Worm (Caenorhabditis elegans) whole organism, L3 larva: ENCODE data around the gene nhr-101.

ENCODE experiments used
- R02D3.7 ChIP-seq: fragments of 150-350 bp; optimal IDR thresholded peaks from 2 replicates; lab custom pipeline; 2014; ENCODE audit warnings: missing biosample characterization, missing genetic modification characterization
- ZK546.5 ChIP-seq: sonication (generic microtip); optimal IDR thresholded peaks from 2 replicates; lab custom pipeline; 2017; ENCODE audit warnings: missing biosample characterization, missing genetic modification characterization
- aly-2 ChIP-seq: fragments of 150-350 bp; optimal IDR thresholded peaks from 2 replicates; lab custom pipeline; 2014; ENCODE audit warnings: missing biosample characterization, missing genetic modification characterization
- ama-1 ChIP-seq: fragments of 150-350 bp; optimal IDR thresholded peaks from 2 replicates; lab custom pipeline; 2018
- ceh-16 ChIP-seq: sonication (generic microtip); optimal IDR thresholded peaks from 2 replicates; lab custom pipeline; 2017; ENCODE audit warnings: missing biosample characterization, missing genetic modification characterization
- ceh-28 ChIP-seq: fragments of 150-350 bp; optimal IDR thresholded peaks from 2 replicates; lab custom pipeline; 2014; ENCODE audit warnings: missing biosample characterization, missing genetic modification reagents, missing genetic modification characterization
- ceh-82 ChIP-seq: fragments of 150-350 bp; optimal IDR thresholded peaks from 2 replicates; lab custom pipeline; 2014; ENCODE audit warnings: missing biosample characterization, missing genetic modification characterization
- ceh-9 ChIP-seq: sonication (generic microtip); optimal IDR thresholded peaks from 2 replicates; lab custom pipeline; 2018; ENCODE audit warnings: missing biosample characterization, missing genetic modification characterization
- daf-12 ChIP-seq: fragments of 150-350 bp; optimal IDR thresholded peaks from 2 replicates; lab custom pipeline; 2014; ENCODE audit warnings: missing biosample characterization, missing genetic modification reagents, missing genetic modification characterization
- egl-27 ChIP-seq: sonication (generic microtip); optimal IDR thresholded peaks from 4 replicates; lab custom pipeline; 2017; ENCODE audit warnings: missing biosample characterization, missing genetic modification reagents, missing genetic modification characterization
- egl-5 ChIP-seq: fragments of 150-350 bp; optimal IDR thresholded peaks from 2 replicates; lab custom pipeline; 2017; ENCODE audit warnings: missing biosample characterization, missing genetic modification reagents, missing genetic modification characterization, inconsistent platforms
- elt-1 ChIP-seq: fragments of 150-350 bp; optimal IDR thresholded peaks from 2 replicates; lab custom pipeline; 2014; ENCODE audit warnings: missing biosample characterization, missing genetic modification characterization
- elt-2 ChIP-seq: sonication (generic microtip); optimal IDR thresholded peaks from 2 replicates; lab custom pipeline; 2016; ENCODE audit warnings: missing genetic modification reagents, mild to moderate bottlenecking, missing genetic modification characterization, missing compliant biosample characterization
- elt-3 ChIP-seq, 3 experiments: fragments of 150-350 bp in 1 of 3; sonication (generic microtip) in 2 of 3; optimal IDR thresholded peaks; 2 replicates in 2 of 3; 4 replicates in 1 of 3; lab custom pipeline; 2014 to 2017; ENCODE audit warnings: missing biosample characterization in 3 of 3, missing genetic modification characterization in 3 of 3
- eor-1 ChIP-seq, 2 experiments: fragments of 150-350 bp; optimal IDR thresholded peaks; 2 replicates each; lab custom pipeline; 2014 to 2018; ENCODE audit warnings: missing biosample characterization in 2 of 2, missing genetic modification characterization in 2 of 2
- fkh-10 ChIP-seq: sonication (generic microtip); optimal IDR thresholded peaks from 2 replicates; lab custom pipeline; 2017; ENCODE audit warnings: missing biosample characterization, missing genetic modification reagents, missing genetic modification characterization
- fkh-2 ChIP-seq: fragments of 150-350 bp; optimal IDR thresholded peaks from 2 replicates; lab custom pipeline; 2014; ENCODE audit warnings: missing biosample characterization, missing genetic modification reagents, missing genetic modification characterization
- fos-1 ChIP-seq: fragments of 150-350 bp; optimal IDR thresholded peaks from 2 replicates; lab custom pipeline; 2014; ENCODE audit warnings: missing biosample characterization, missing genetic modification characterization
- hmg-11 ChIP-seq: sonication (generic microtip); optimal IDR thresholded peaks from 2 replicates; lab custom pipeline; 2016; ENCODE audit warnings: missing genetic modification characterization, missing compliant biosample characterization
- jun-1 ChIP-seq: fragments of 150-350 bp; optimal IDR thresholded peaks from 2 replicates; lab custom pipeline; 2014; ENCODE audit warnings: missing biosample characterization, missing genetic modification reagents, missing genetic modification characterization
- lin-15B ChIP-seq: fragments of 150-350 bp; optimal IDR thresholded peaks from 2 replicates; lab custom pipeline; 2014; ENCODE audit warnings: missing biosample characterization, missing genetic modification characterization
- lin-39 ChIP-seq: fragments of 150-350 bp; optimal IDR thresholded peaks from 2 replicates; lab custom pipeline; 2018; ENCODE audit warnings: missing biosample characterization, missing genetic modification reagents, missing genetic modification characterization
- lsy-12 ChIP-seq: sonication (generic microtip); optimal IDR thresholded peaks from 2 replicates; lab custom pipeline; 2016; ENCODE audit warnings: mild to moderate bottlenecking, missing genetic modification characterization, missing compliant biosample characterization
- mdl-1 ChIP-seq: fragments of 150-350 bp; optimal IDR thresholded peaks from 2 replicates; lab custom pipeline; 2014; ENCODE audit warnings: missing biosample characterization, missing genetic modification characterization
- mml-1 ChIP-seq: fragments of 150-350 bp; sonication (generic microtip); optimal IDR thresholded peaks from 3 replicates; lab custom pipeline; 2014; ENCODE audit warnings: missing biosample characterization, missing genetic modification characterization
- nfya-1 ChIP-seq: sonication (generic microtip); optimal IDR thresholded peaks from 2 replicates; lab custom pipeline; 2017; ENCODE audit warnings: missing genetic modification characterization, mild to moderate bottlenecking, missing compliant biosample characterization, antibody characterized with exemption, moderate library complexity; ENCODE audit not compliant: insufficient read depth
- nhr-11 ChIP-seq: fragments of 150-350 bp; optimal IDR thresholded peaks from 2 replicates; lab custom pipeline; 2014; ENCODE audit warnings: missing biosample characterization, missing genetic modification characterization
- nhr-12 ChIP-seq: fragments of 150-350 bp; optimal IDR thresholded peaks from 2 replicates; lab custom pipeline; 2014; ENCODE audit warnings: missing biosample characterization, missing genetic modification characterization
- nhr-23 ChIP-seq: fragments of 150-350 bp; optimal IDR thresholded peaks from 2 replicates; lab custom pipeline; 2014; ENCODE audit warnings: missing biosample characterization, missing genetic modification reagents, missing genetic modification characterization
- nhr-237 ChIP-seq: fragments of 150-350 bp; optimal IDR thresholded peaks from 2 replicates; lab custom pipeline; 2014; ENCODE audit warnings: missing biosample characterization, missing genetic modification characterization
- nhr-25 ChIP-seq: sonication (generic microtip); optimal IDR thresholded peaks from 2 replicates; lab custom pipeline; 2017; ENCODE audit warnings: missing biosample characterization, missing genetic modification characterization
- nhr-28 ChIP-seq: fragments of 150-350 bp; optimal IDR thresholded peaks from 2 replicates; lab custom pipeline; 2014; ENCODE audit warnings: missing biosample characterization, missing genetic modification characterization
- nhr-43 ChIP-seq: sonication (generic microtip); optimal IDR thresholded peaks from 2 replicates; lab custom pipeline; 2016; ENCODE audit warnings: mild to moderate bottlenecking, missing genetic modification characterization, missing compliant biosample characterization; ENCODE audit not compliant: poor library complexity, severe bottlenecking
- nhr-67 ChIP-seq: fragments of 150-350 bp; optimal IDR thresholded peaks from 2 replicates; lab custom pipeline; 2014; ENCODE audit warnings: missing biosample characterization, missing genetic modification characterization
- nhr-76 ChIP-seq: fragments of 150-350 bp; sonication (generic microtip); optimal IDR thresholded peaks from 5 replicates; lab custom pipeline; 2014; ENCODE audit warnings: missing biosample characterization, missing genetic modification characterization
- nhr-77 ChIP-seq: fragments of 150-350 bp; optimal IDR thresholded peaks from 2 replicates; lab custom pipeline; 2014; ENCODE audit warnings: missing biosample characterization, missing genetic modification characterization
- pha-4 ChIP-seq: fragments of 150-350 bp; optimal IDR thresholded peaks from 2 replicates; lab custom pipeline; 2014; ENCODE audit warnings: missing biosample characterization, missing genetic modification reagents, missing genetic modification characterization
- pqm-1 ChIP-seq: fragments of 150-350 bp; optimal IDR thresholded peaks from 2 replicates; lab custom pipeline; 2017; ENCODE audit warnings: missing biosample characterization, missing genetic modification characterization, inconsistent platforms
- sea-2 ChIP-seq: fragments of 150-350 bp; sonication (generic microtip); optimal IDR thresholded peaks from 4 replicates; lab custom pipeline; 2014; ENCODE audit warnings: missing biosample characterization, missing genetic modification reagents, missing genetic modification characterization
- skn-1 ChIP-seq: fragments of 150-350 bp; optimal IDR thresholded peaks from 2 replicates; lab custom pipeline; 2014; ENCODE audit warnings: missing biosample characterization, missing genetic modification characterization
- snpc-4 ChIP-seq: fragments of 150-350 bp; optimal IDR thresholded peaks from 2 replicates; lab custom pipeline; 2014; ENCODE audit warnings: missing biosample characterization, missing genetic modification characterization
- tbx-2 ChIP-seq: sonication (generic microtip); optimal IDR thresholded peaks from 2 replicates; lab custom pipeline; 2016; ENCODE audit warnings: mild to moderate bottlenecking, missing genetic modification characterization, missing compliant biosample characterization
- unc-39 ChIP-seq: sonication (generic microtip); optimal IDR thresholded peaks from 4 replicates; lab custom pipeline; 2017; ENCODE audit warnings: missing biosample characterization, missing genetic modification characterization
- unc-62 ChIP-seq: fragments of 150-350 bp; sonication (generic microtip); optimal IDR thresholded peaks from 4 replicates; lab custom pipeline; 2014; ENCODE audit warnings: missing biosample characterization, missing genetic modification reagents, missing genetic modification characterization
- zag-1 ChIP-seq: fragments of 150-350 bp; optimal IDR thresholded peaks from 2 replicates; lab custom pipeline; 2014; ENCODE audit warnings: missing biosample characterization, missing genetic modification characterization
- ztf-11 ChIP-seq: fragments of 150-350 bp; optimal IDR thresholded peaks from 2 replicates; lab custom pipeline; 2014; ENCODE audit warnings: missing biosample characterization, missing genetic modification characterization
- ztf-4 ChIP-seq: fragments of 150-350 bp; optimal IDR thresholded peaks from 2 replicates; lab custom pipeline; 2014; ENCODE audit warnings: missing biosample characterization, missing genetic modification characterization

Gene nhr-101

ce11 chrV:11546795-11547194 is 23.5 kb upstream of the nhr-101 start, which contains the start of gene F38B7.11:
Gene F38B7.11 (plus strand): TSS chrV:11547095.
- TF ChIP-seq ceh-28 (tag; lab: Kevin White, UChicago) (no peak), ceh-16 (no peak)

ce11 chrV:11548914-11549406 is 21.3 kb upstream of the nhr-101 start, which contains the start of the genes F38B7.17 and F38B7.3:
Gene F38B7.17 (minus strand): TSS chrV:11548964.
Gene F38B7.3 (plus strand): TSS chrV:11549107.
- TF ChIP-seq nhr-67 (tag; lab: Kevin White, UChicago), result no peak
- TF ChIP-seq pha-4 (tag; lab: Kevin White, UChicago), result peak; percentile 82
- no peak for TF ChIP-seq R02D3.7 (tag; lab: Kevin White, UChicago)
- TF ChIP-seq ztf-11 (tag; lab: Kevin White, UChicago), result no peak
- no peak for TF ChIP-seq zag-1 (tag; lab: Kevin White, UChicago)
- TF ChIP-seq nhr-43 (tag; lab: Kevin White, UChicago), result peak; percentile 15
- peak; percentile 2 for TF ChIP-seq egl-5
- TF ChIP-seq elt-2 (tag; lab: Kevin White, UChicago), result peak; percentile 79
- TF ChIP-seq eor-1 (tag; optimal IDR thresholded peaks at IDR 0.05; lab: Kevin White, UChicago), result no peak
- TF ChIP-seq nfya-1 (tag; lab: Kevin White, UChicago), result peak; percentile 68
- no peak for TF ChIP-seq ama-1 (lab: Kevin White, UChicago)
- TF ChIP-seq elt-1 (tag; lab: Kevin White, UChicago), result peak; percentile 4
- peak; percentile 1 for TF ChIP-seq skn-1 (tag; lab: Kevin White, UChicago)
- TF ChIP-seq fkh-10 (GFP tag; lab: Kevin White, UChicago), result no peak
- peak; percentile 6 for TF ChIP-seq snpc-4 (tag; lab: Kevin White, UChicago)
- TF ChIP-seq pqm-1 (tag; lab: Kevin White, UChicago), result peak; percentile 34
- peak; percentile 75 for TF ChIP-seq mdl-1 (tag; lab: Kevin White, UChicago)
- no peak for TF ChIP-seq lsy-12 (tag; lab: Kevin White, UChicago)
- TF ChIP-seq ceh-16, result no peak
- peak; percentile 89 for TF ChIP-seq nhr-25 (tag; lab: Kevin White, UChicago)
- no peak for TF ChIP-seq nhr-77 (tag; lab: Kevin White, UChicago)
- no peak for TF ChIP-seq nhr-11 (tag; lab: Kevin White, UChicago)
- TF ChIP-seq nhr-28 (tag; lab: Kevin White, UChicago), result no peak
- TF ChIP-seq mml-1 (tag; lab: Kevin White, UChicago), result no peak
- TF ChIP-seq fos-1 (tag; lab: Kevin White, UChicago), result no peak
- TF ChIP-seq aly-2 (tag; lab: Kevin White, UChicago), result no peak
- no peak for TF ChIP-seq elt-3 (tag; optimal IDR thresholded peaks at IDR 0.05; lab: Kevin White, UChicago)
- no peak for TF ChIP-seq ceh-82
- no peak for TF ChIP-seq lin-15B (tag; lab: Kevin White, UChicago)
- no peak for TF ChIP-seq ZK546.5
- TF ChIP-seq lin-39 (tag; lab: Kevin White, UChicago), result peak; percentile 18
- no peak for TF ChIP-seq ceh-9 (tag; lab: Kevin White, UChicago)
- TF ChIP-seq nhr-23, result no peak
- no peak for TF ChIP-seq jun-1 (tag; lab: Kevin White, UChicago)
- no peak for TF ChIP-seq sea-2
- TF ChIP-seq nhr-12, result no peak
- TF ChIP-seq unc-62 (GFP tag; lab: Kevin White, UChicago), result no peak
- TF ChIP-seq nhr-76 (tag; lab: Kevin White, UChicago), result no peak
- no peak for TF ChIP-seq nhr-237
- TF ChIP-seq tbx-2 (tag; lab: Kevin White, UChicago), result no peak
- TF ChIP-seq egl-27 (tag; lab: Kevin White, UChicago), result no peak
- TF ChIP-seq fkh-2, result no peak
- TF ChIP-seq hmg-11 (tag; lab: Kevin White, UChicago), result no peak
- TF ChIP-seq ztf-4 (tag; lab: Kevin White, UChicago), result no peak
- TF ChIP-seq unc-39 (tag; lab: Kevin White, UChicago), result no peak
- no peak for TF ChIP-seq daf-12 (tag; lab: Kevin White, UChicago)
- no peak for TF ChIP-seq ceh-28 (tag; lab: Kevin White, UChicago)
